Worm (Caenorhabditis elegans) whole organism, L2 larva: ENCODE measurements around the gene K05G3.2.
"Not testable (repeated sequence)": the region's sequence is repeated elsewhere in the genome, so short reads cannot be mapped to it uniquely, and the experiment has no call there.

ENCODE experiments used
- ama-1 ChIP-seq: fragments of 150-350 bp; optimal IDR thresholded peaks from 2 replicates; lab custom pipeline; 2018; ENCODE audit warnings: inconsistent platforms
- ceh-82 ChIP-seq: fragments of 150-350 bp; optimal IDR thresholded peaks from 2 replicates; lab custom pipeline; 2014; ENCODE audit warnings: missing biosample characterization, missing genetic modification characterization
- mdl-1 ChIP-seq, 2 experiments: fragments of 150-350 bp in 1 of 2; sonication (generic microtip) in 1 of 2; optimal IDR thresholded peaks; 2 replicates each; lab custom pipeline; 2017; ENCODE audit warnings: missing biosample characterization in 2 of 2, missing genetic modification characterization in 2 of 2

- not testable (repeated sequence) for TF ChIP-seq mdl-1 (tag; optimal IDR thresholded peaks at IDR 0.05; lab: Kevin White, UChicago); ama-1 (lab: Kevin White, UChicago); ceh-82 (tag; lab: Kevin White, UChicago)
Observed at ce11 chrX:16515265-16515664, 20.5 kb downstream of the K05G3.2 start, which contains the start of gene T25D1.2.
